Worm (Caenorhabditis elegans) whole organism, L3 larva: ENCODE measurements around the gene F56C3.3.
A peak's percentile ranks its signal among the peaks of the same experiment; 100 is the strongest.

Experiments
- R02D3.7 ChIP-seq: fragments of 150-350 bp; optimal IDR thresholded peaks from 2 replicates; lab custom pipeline; 2014; ENCODE audit warnings: missing biosample characterization, missing genetic modification characterization
- ZK546.5 ChIP-seq: sonication (generic microtip); optimal IDR thresholded peaks from 2 replicates; lab custom pipeline; 2017; ENCODE audit warnings: missing biosample characterization, missing genetic modification characterization
- aly-2 ChIP-seq: fragments of 150-350 bp; optimal IDR thresholded peaks from 2 replicates; lab custom pipeline; 2014; ENCODE audit warnings: missing biosample characterization, missing genetic modification characterization
- ama-1 ChIP-seq: fragments of 150-350 bp; optimal IDR thresholded peaks from 2 replicates; lab custom pipeline; 2018
- ceh-16 ChIP-seq: sonication (generic microtip); optimal IDR thresholded peaks from 2 replicates; lab custom pipeline; 2017; ENCODE audit warnings: missing biosample characterization, missing genetic modification characterization
- ceh-28 ChIP-seq: fragments of 150-350 bp; optimal IDR thresholded peaks from 2 replicates; lab custom pipeline; 2014; ENCODE audit warnings: missing biosample characterization, missing genetic modification reagents, missing genetic modification characterization
- ceh-82 ChIP-seq: fragments of 150-350 bp; optimal IDR thresholded peaks from 2 replicates; lab custom pipeline; 2014; ENCODE audit warnings: missing biosample characterization, missing genetic modification characterization
- ceh-9 ChIP-seq: sonication (generic microtip); optimal IDR thresholded peaks from 2 replicates; lab custom pipeline; 2018; ENCODE audit warnings: missing biosample characterization, missing genetic modification characterization
- daf-12 ChIP-seq: fragments of 150-350 bp; optimal IDR thresholded peaks from 2 replicates; lab custom pipeline; 2014; ENCODE audit warnings: missing biosample characterization, missing genetic modification reagents, missing genetic modification characterization
- egl-27 ChIP-seq: sonication (generic microtip); optimal IDR thresholded peaks from 4 replicates; lab custom pipeline; 2017; ENCODE audit warnings: missing biosample characterization, missing genetic modification reagents, missing genetic modification characterization
- egl-5 ChIP-seq: fragments of 150-350 bp; optimal IDR thresholded peaks from 2 replicates; lab custom pipeline; 2017; ENCODE audit warnings: missing biosample characterization, missing genetic modification reagents, missing genetic modification characterization, inconsistent platforms
- elt-1 ChIP-seq: fragments of 150-350 bp; optimal IDR thresholded peaks from 2 replicates; lab custom pipeline; 2014; ENCODE audit warnings: missing biosample characterization, missing genetic modification characterization
- elt-2 ChIP-seq: sonication (generic microtip); optimal IDR thresholded peaks from 2 replicates; lab custom pipeline; 2016; ENCODE audit warnings: missing genetic modification reagents, mild to moderate bottlenecking, missing genetic modification characterization, missing compliant biosample characterization
- elt-3 ChIP-seq, 3 experiments: fragments of 150-350 bp in 1 of 3; sonication (generic microtip) in 2 of 3; optimal IDR thresholded peaks; 2 replicates in 2 of 3; 4 replicates in 1 of 3; lab custom pipeline; 2014 to 2017; ENCODE audit warnings: missing biosample characterization in 3 of 3, missing genetic modification characterization in 3 of 3
- eor-1 ChIP-seq, 2 experiments: fragments of 150-350 bp; optimal IDR thresholded peaks; 2 replicates each; lab custom pipeline; 2014 to 2018; ENCODE audit warnings: missing biosample characterization in 2 of 2, missing genetic modification characterization in 2 of 2
- fkh-10 ChIP-seq: sonication (generic microtip); optimal IDR thresholded peaks from 2 replicates; lab custom pipeline; 2017; ENCODE audit warnings: missing biosample characterization, missing genetic modification reagents, missing genetic modification characterization
- fkh-2 ChIP-seq: fragments of 150-350 bp; optimal IDR thresholded peaks from 2 replicates; lab custom pipeline; 2014; ENCODE audit warnings: missing biosample characterization, missing genetic modification reagents, missing genetic modification characterization
- fos-1 ChIP-seq: fragments of 150-350 bp; optimal IDR thresholded peaks from 2 replicates; lab custom pipeline; 2014; ENCODE audit warnings: missing biosample characterization, missing genetic modification characterization
- hmg-11 ChIP-seq: sonication (generic microtip); optimal IDR thresholded peaks from 2 replicates; lab custom pipeline; 2016; ENCODE audit warnings: missing genetic modification characterization, missing compliant biosample characterization
- jun-1 ChIP-seq: fragments of 150-350 bp; optimal IDR thresholded peaks from 2 replicates; lab custom pipeline; 2014; ENCODE audit warnings: missing biosample characterization, missing genetic modification reagents, missing genetic modification characterization
- lin-15B ChIP-seq: fragments of 150-350 bp; optimal IDR thresholded peaks from 2 replicates; lab custom pipeline; 2014; ENCODE audit warnings: missing biosample characterization, missing genetic modification characterization
- lin-39 ChIP-seq: fragments of 150-350 bp; optimal IDR thresholded peaks from 2 replicates; lab custom pipeline; 2018; ENCODE audit warnings: missing biosample characterization, missing genetic modification reagents, missing genetic modification characterization
- lsy-12 ChIP-seq: sonication (generic microtip); optimal IDR thresholded peaks from 2 replicates; lab custom pipeline; 2016; ENCODE audit warnings: mild to moderate bottlenecking, missing genetic modification characterization, missing compliant biosample characterization
- mdl-1 ChIP-seq: fragments of 150-350 bp; optimal IDR thresholded peaks from 2 replicates; lab custom pipeline; 2014; ENCODE audit warnings: missing biosample characterization, missing genetic modification characterization
- mml-1 ChIP-seq: fragments of 150-350 bp; sonication (generic microtip); optimal IDR thresholded peaks from 3 replicates; lab custom pipeline; 2014; ENCODE audit warnings: missing biosample characterization, missing genetic modification characterization
- nfya-1 ChIP-seq: sonication (generic microtip); optimal IDR thresholded peaks from 2 replicates; lab custom pipeline; 2017; ENCODE audit warnings: missing genetic modification characterization, mild to moderate bottlenecking, missing compliant biosample characterization, antibody characterized with exemption, moderate library complexity; ENCODE audit not compliant: insufficient read depth
- nhr-11 ChIP-seq: fragments of 150-350 bp; optimal IDR thresholded peaks from 2 replicates; lab custom pipeline; 2014; ENCODE audit warnings: missing biosample characterization, missing genetic modification characterization
- nhr-12 ChIP-seq: fragments of 150-350 bp; optimal IDR thresholded peaks from 2 replicates; lab custom pipeline; 2014; ENCODE audit warnings: missing biosample characterization, missing genetic modification characterization
- nhr-23 ChIP-seq: fragments of 150-350 bp; optimal IDR thresholded peaks from 2 replicates; lab custom pipeline; 2014; ENCODE audit warnings: missing biosample characterization, missing genetic modification reagents, missing genetic modification characterization
- nhr-237 ChIP-seq: fragments of 150-350 bp; optimal IDR thresholded peaks from 2 replicates; lab custom pipeline; 2014; ENCODE audit warnings: missing biosample characterization, missing genetic modification characterization
- nhr-25 ChIP-seq: sonication (generic microtip); optimal IDR thresholded peaks from 2 replicates; lab custom pipeline; 2017; ENCODE audit warnings: missing biosample characterization, missing genetic modification characterization
- nhr-28 ChIP-seq: fragments of 150-350 bp; optimal IDR thresholded peaks from 2 replicates; lab custom pipeline; 2014; ENCODE audit warnings: missing biosample characterization, missing genetic modification characterization
- nhr-43 ChIP-seq: sonication (generic microtip); optimal IDR thresholded peaks from 2 replicates; lab custom pipeline; 2016; ENCODE audit warnings: mild to moderate bottlenecking, missing genetic modification characterization, missing compliant biosample characterization; ENCODE audit not compliant: poor library complexity, severe bottlenecking
- nhr-67 ChIP-seq: fragments of 150-350 bp; optimal IDR thresholded peaks from 2 replicates; lab custom pipeline; 2014; ENCODE audit warnings: missing biosample characterization, missing genetic modification characterization
- nhr-76 ChIP-seq: fragments of 150-350 bp; sonication (generic microtip); optimal IDR thresholded peaks from 5 replicates; lab custom pipeline; 2014; ENCODE audit warnings: missing biosample characterization, missing genetic modification characterization
- nhr-77 ChIP-seq: fragments of 150-350 bp; optimal IDR thresholded peaks from 2 replicates; lab custom pipeline; 2014; ENCODE audit warnings: missing biosample characterization, missing genetic modification characterization
- pha-4 ChIP-seq: fragments of 150-350 bp; optimal IDR thresholded peaks from 2 replicates; lab custom pipeline; 2014; ENCODE audit warnings: missing biosample characterization, missing genetic modification reagents, missing genetic modification characterization
- pqm-1 ChIP-seq: fragments of 150-350 bp; optimal IDR thresholded peaks from 2 replicates; lab custom pipeline; 2017; ENCODE audit warnings: missing biosample characterization, missing genetic modification characterization, inconsistent platforms
- sea-2 ChIP-seq: fragments of 150-350 bp; sonication (generic microtip); optimal IDR thresholded peaks from 4 replicates; lab custom pipeline; 2014; ENCODE audit warnings: missing biosample characterization, missing genetic modification reagents, missing genetic modification characterization
- skn-1 ChIP-seq: fragments of 150-350 bp; optimal IDR thresholded peaks from 2 replicates; lab custom pipeline; 2014; ENCODE audit warnings: missing biosample characterization, missing genetic modification characterization
- snpc-4 ChIP-seq: fragments of 150-350 bp; optimal IDR thresholded peaks from 2 replicates; lab custom pipeline; 2014; ENCODE audit warnings: missing biosample characterization, missing genetic modification characterization
- tbx-2 ChIP-seq: sonication (generic microtip); optimal IDR thresholded peaks from 2 replicates; lab custom pipeline; 2016; ENCODE audit warnings: mild to moderate bottlenecking, missing genetic modification characterization, missing compliant biosample characterization
- unc-39 ChIP-seq: sonication (generic microtip); optimal IDR thresholded peaks from 4 replicates; lab custom pipeline; 2017; ENCODE audit warnings: missing biosample characterization, missing genetic modification characterization
- zag-1 ChIP-seq: fragments of 150-350 bp; optimal IDR thresholded peaks from 2 replicates; lab custom pipeline; 2014; ENCODE audit warnings: missing biosample characterization, missing genetic modification characterization
- ztf-11 ChIP-seq: fragments of 150-350 bp; optimal IDR thresholded peaks from 2 replicates; lab custom pipeline; 2014; ENCODE audit warnings: missing biosample characterization, missing genetic modification characterization
- ztf-4 ChIP-seq: fragments of 150-350 bp; optimal IDR thresholded peaks from 2 replicates; lab custom pipeline; 2014; ENCODE audit warnings: missing biosample characterization, missing genetic modification characterization

Gene F56C3.3

ce11 chrX:1395793-1396192, 37.6 kb upstream of the F56C3.3 start (continued):
- TF ChIP-seq nhr-11 (tag; lab: Kevin White, UChicago) (no peak), ceh-9 (tag; lab: Kevin White, UChicago) (no peak), ztf-11 (tag; lab: Kevin White, UChicago) (no peak)

- peak; percentile 4 for TF ChIP-seq elt-2 (tag; lab: Kevin White, UChicago)
- no peak for TF ChIP-seq pqm-1 (tag; lab: Kevin White, UChicago)
These were observed 36.2 kb upstream of the F56C3.3 start for ce11 chrX:1394437-1394836.

ce11 chrX:1393891-1394290, 35.7 kb upstream of the F56C3.3 start, which contains the start of gene F56C3.9:
Gene F56C3.9, minus strand, starts transcription at chrX:1393991.
- no peak for TF ChIP-seq elt-3 (tag; optimal IDR thresholded peaks at IDR 0.05; lab: Kevin White, UChicago)
- TF ChIP-seq R02D3.7, result no peak
- TF ChIP-seq egl-27 (tag; lab: Kevin White, UChicago), result no peak
- TF ChIP-seq, all 47 proteins: peak for 0

- TF ChIP-seq jun-1 (tag; lab: Kevin White, UChicago) (peak; percentile 98), fkh-10 (GFP tag; lab: Kevin White, UChicago) (peak; percentile 81), pqm-1 (tag; lab: Kevin White, UChicago) (peak; percentile 39), nhr-77 (tag; lab: Kevin White, UChicago) (peak; percentile 92), nhr-28 (tag; lab: Kevin White, UChicago) (peak; percentile 70), nfya-1 (tag; lab: Kevin White, UChicago) (peak; percentile 70), zag-1 (tag; lab: Kevin White, UChicago) (no peak), mml-1 (tag; lab: Kevin White, UChicago) (no peak), tbx-2 (peak; percentile 97), daf-12 (tag; lab: Kevin White, UChicago) (peak; percentile 1), nhr-237 (peak; percentile 52), skn-1 (tag; lab: Kevin White, UChicago) (peak; percentile 92), nhr-25 (tag; lab: Kevin White, UChicago) (peak; percentile 79), snpc-4 (peak; percentile 86), nhr-76 (tag; lab: Kevin White, UChicago) (peak; percentile 85), ceh-16 (tag; lab: Kevin White, UChicago) (no peak), lin-39 (tag; lab: Kevin White, UChicago) (peak; percentile 12), egl-5 (peak; percentile 46), nhr-67 (no peak), ceh-9 (tag; lab: Kevin White, UChicago) (no peak), lsy-12 (tag; lab: Kevin White, UChicago) (peak; percentile 81), ZK546.5 (no peak), unc-39 (tag; lab: Kevin White, UChicago) (peak; percentile 11), nhr-12 (tag; lab: Kevin White, UChicago) (no peak), nhr-23 (tag; lab: Kevin White, UChicago) (peak; percentile 94), ztf-4 (no peak), ama-1 (lab: Kevin White, UChicago) (no peak), fos-1 (tag; lab: Kevin White, UChicago) (peak; percentile 74), elt-1 (no peak), elt-3 (tag; optimal IDR thresholded peaks at IDR 0.05; lab: Kevin White, UChicago) (peak in 1 of 3 experiments; percentile 94), nhr-43 (tag; lab: Kevin White, UChicago) (peak; percentile 98), fkh-2 (tag; lab: Kevin White, UChicago) (peak; percentile 31), lin-15B (peak; percentile 33), ceh-28 (peak; percentile 96), ceh-82 (tag; lab: Kevin White, UChicago) (peak; percentile 93), nhr-11 (tag; lab: Kevin White, UChicago) (peak; percentile 88), R02D3.7 (peak; percentile 83), mdl-1 (tag; lab: Kevin White, UChicago) (peak; percentile 34), hmg-11 (peak; percentile 83), sea-2 (no peak), elt-2 (tag; lab: Kevin White, UChicago) (peak; percentile 70), pha-4 (tag; lab: Kevin White, UChicago) (peak; percentile 66), egl-27 (tag; lab: Kevin White, UChicago) (peak; percentile 71), eor-1 (tag; optimal IDR thresholded peaks at IDR 0.05; lab: Kevin White, UChicago) (no peak), aly-2 (tag; lab: Kevin White, UChicago) (peak; percentile 57), ztf-11 (tag; lab: Kevin White, UChicago) (peak; percentile 30)
These were observed 31.3 kb upstream of the F56C3.3 start for ce11 chrX:1389382-1389983.
